Worm (Caenorhabditis elegans): ENCODE data around the gene ctsa-1.2.

The ctsa-1.2 gene

ce11 chrII:11777893-11778480, 38.8 kb downstream of the ctsa-1.2 start, which contains the start of the genes patr-1 and dna-2 (continued):
- TF ChIP-seq lin-35 (GFP tag; optimal IDR thresholded peaks at IDR 0.05): peak; percentile 86 to 96
- TF ChIP-seq ama-1 (optimal IDR thresholded peaks at IDR 0.05): no peak
- no peak for TF ChIP-seq hlh-17 (GFP tag; optimal IDR thresholded peaks at IDR 0.05; ENCODE audit: borderline replicate concordance)
- TF ChIP-seq nhr-71 (tag; optimal IDR thresholded peaks at IDR 0.05): no peak
- peak in 1 of 6 experiments; percentile 18 for TF ChIP-seq elt-3 (tag; optimal IDR thresholded peaks at IDR 0.05)
- no peak for TF ChIP-seq nhr-90 (tag; optimal IDR thresholded peaks at IDR 0.05; ENCODE audit: poor library complexity)
- peak; percentile 52 for TF ChIP-seq blmp-1 (tag; optimal IDR thresholded peaks at IDR 0.05)
- no peak for TF ChIP-seq aha-1 (tag; optimal IDR thresholded peaks at IDR 0.05)
- peak; percentile 14 for TF ChIP-seq irx-1 (tag; optimal IDR thresholded peaks at IDR 0.05)
- TF ChIP-seq nhr-85 (tag): peak; percentile 52
- no peak for TF ChIP-seq nhr-12 (tag; optimal IDR thresholded peaks at IDR 0.05)
- TF ChIP-seq nhr-84 (tag; optimal IDR thresholded peaks at IDR 0.05): no peak
- no peak for TF ChIP-seq zag-1 (tag; optimal IDR thresholded peaks at IDR 0.05)
- no peak for TF ChIP-seq pax-3 (tag; optimal IDR thresholded peaks at IDR 0.05)
- TF ChIP-seq ztf-4 (tag; optimal IDR thresholded peaks at IDR 0.05): no peak
- peak; percentile 57 for TF ChIP-seq lin-14 (GFP tag; optimal IDR thresholded peaks at IDR 0.05)
- peak; percentile 14 for TF ChIP-seq nhr-77 (tag; optimal IDR thresholded peaks at IDR 0.05)
- no peak for TF ChIP-seq hpl-2 (GFP tag; optimal IDR thresholded peaks at IDR 0.05)
- no peak for TF ChIP-seq pqm-1 (tag; optimal IDR thresholded peaks at IDR 0.05)
- TF ChIP-seq unc-62 (GFP tag; optimal IDR thresholded peaks at IDR 0.05): no peak
- TF ChIP-seq sptf-1 (tag; optimal IDR thresholded peaks at IDR 0.05): no peak
- TF ChIP-seq tlp-1 (tag; optimal IDR thresholded peaks at IDR 0.05): no peak
- peak; percentile 16 for TF ChIP-seq lin-13 (GFP tag; optimal IDR thresholded peaks at IDR 0.05)
- peak; percentile 25 for TF ChIP-seq mef-2 (tag; optimal IDR thresholded peaks at IDR 0.05)
- TF ChIP-seq snpc-4 (tag; optimal IDR thresholded peaks at IDR 0.05): peak; percentile 16
- TF ChIP-seq lin-15B (tag; optimal IDR thresholded peaks at IDR 0.05): peak; percentile 31
- peak; percentile 58 for TF ChIP-seq nhr-19 (GFP tag; conservative IDR thresholded peaks at IDR 0.05)
- TF ChIP-seq ztf-11 (tag; optimal IDR thresholded peaks at IDR 0.05): no peak
- TF ChIP-seq isw-1 (GFP tag; IDR thresholded peaks at IDR 0.05): peak; percentile 67
- no peak for TF ChIP-seq ceh-90 (tag; optimal IDR thresholded peaks at IDR 0.05)
- peak; percentile 33 for TF ChIP-seq unc-86 (tag; optimal IDR thresholded peaks at IDR 0.05)
- peak; percentile 41 for TF ChIP-seq xbp-1 (tag; optimal IDR thresholded peaks at IDR 0.05)
- TF ChIP-seq F16B12.6 (tag; optimal IDR thresholded peaks at IDR 0.05): peak; percentile 37
- TF ChIP-seq C34B4.2 (tag; optimal IDR thresholded peaks at IDR 0.05): no peak
- TF ChIP-seq rnt-1 (tag; optimal IDR thresholded peaks at IDR 0.05): peak; percentile 79
- TF ChIP-seq sup-37 (GFP tag; optimal IDR thresholded peaks at IDR 0.05): no peak
- no peak for TF ChIP-seq unc-98 (GFP tag; IDR thresholded peaks at IDR 0.05)
- peak; percentile 13 for TF ChIP-seq dsc-1 (tag; optimal IDR thresholded peaks at IDR 0.05)
- peak; percentile 80 to 86 for TF ChIP-seq lsy-2 (tag; optimal IDR thresholded peaks at IDR 0.05)
- TF ChIP-seq grh-1 (GFP tag; IDR thresholded peaks at IDR 0.05): peak; percentile 36; the same call in 1 of the 2 replicates
- TF ChIP-seq ceh-8 (GFP tag; optimal IDR thresholded peaks at IDR 0.05): no peak
- no peak for TF ChIP-seq egl-27 (tag; optimal IDR thresholded peaks at IDR 0.05)
- no peak for TF ChIP-seq nhr-28 (tag; optimal IDR thresholded peaks at IDR 0.05)
- no peak for TF ChIP-seq jun-1 (tag; optimal IDR thresholded peaks at IDR 0.05)

ce11 chrII:11782493-11782892, 43.3 kb downstream of the ctsa-1.2 start, which contains the start of gene F43G6.16:
TSS of gene F43G6.16 (minus strand) at chrII:11782633.
- peak; percentile 41 to 97 for TF ChIP-seq lsy-2 (tag; optimal IDR thresholded peaks at IDR 0.05)
- peak; percentile 30 to 72 (median 59) for TF ChIP-seq dpl-1 (GFP tag; optimal IDR thresholded peaks at IDR 0.05)
- peak; percentile 7 to 78 for TF ChIP-seq lin-35 (GFP tag; optimal IDR thresholded peaks at IDR 0.05)
- TF ChIP-seq tbx-2 (tag; optimal IDR thresholded peaks at IDR 0.05): no peak
- TF ChIP-seq efl-1 (optimal IDR thresholded peaks at IDR 0.05): peak; percentile 41 to 43
- TF ChIP-seq efl-1 (GFP tag; optimal IDR thresholded peaks at IDR 0.05 in 1 of 2): peak; percentile 58 to 94

All from whole organism, L1 larva.